Fruit fly (Drosophila melanogaster) whole organism: ENCODE data around the gene amrt.

Source experiments
- CG8478 ChIP-seq: fragments of >200 bp; optimal IDR thresholded peaks from 2 replicates; lab custom pipeline; 2018; ENCODE audit warnings: inconsistent platforms
- Dll ChIP-seq: fragments of >200 bp; optimal IDR thresholded peaks from 2 replicates; lab custom pipeline; 2017
- EcR ChIP-seq, 2 experiments: fragments of >200 bp; optimal IDR thresholded peaks; 2 replicates each; lab custom pipeline; 2017; ENCODE audit warnings: missing biosample characterization in 2 of 2, missing genetic modification characterization in 2 of 2, missing genetic modification reagents in 2 of 2
- pan ChIP-seq: fragments of >200 bp; optimal IDR thresholded peaks from 2 replicates; lab custom pipeline; 2017
- psq ChIP-seq: fragments of >200 bp; optimal IDR thresholded peaks from 2 replicates; lab custom pipeline; 2017
- usp ChIP-seq: fragments of >200 bp; optimal IDR thresholded peaks from 2 replicates; lab custom pipeline; 2017; ENCODE audit warnings: missing biosample characterization, missing genetic modification characterization, mixed read lengths

The amrt gene

dm6 chrX:13787282-13787850, 5.1 kb downstream of the amrt start:
- TF ChIP-seq usp (GFP tag; lab: Kevin White, UChicago) (no peak), EcR (GFP tag; optimal IDR thresholded peaks at IDR 0.05; lab: Kevin White, UChicago) (no peak), pan (lab: Kevin White, UChicago) (no peak), CG8478 (lab: Kevin White, UChicago) (no peak), psq (lab: Kevin White, UChicago) (no peak), Dll (lab: Kevin White, UChicago) (no peak)

dm6 chrX:13788973-13789682, 6.9 kb downstream of the amrt start:
- TF ChIP-seq EcR (GFP tag; optimal IDR thresholded peaks at IDR 0.05; lab: Kevin White, UChicago) (no peak), usp (GFP tag; lab: Kevin White, UChicago) (no peak), psq (lab: Kevin White, UChicago) (no peak), pan (lab: Kevin White, UChicago) (no peak), CG8478 (lab: Kevin White, UChicago) (no peak), Dll (lab: Kevin White, UChicago) (no peak)

DNA sequence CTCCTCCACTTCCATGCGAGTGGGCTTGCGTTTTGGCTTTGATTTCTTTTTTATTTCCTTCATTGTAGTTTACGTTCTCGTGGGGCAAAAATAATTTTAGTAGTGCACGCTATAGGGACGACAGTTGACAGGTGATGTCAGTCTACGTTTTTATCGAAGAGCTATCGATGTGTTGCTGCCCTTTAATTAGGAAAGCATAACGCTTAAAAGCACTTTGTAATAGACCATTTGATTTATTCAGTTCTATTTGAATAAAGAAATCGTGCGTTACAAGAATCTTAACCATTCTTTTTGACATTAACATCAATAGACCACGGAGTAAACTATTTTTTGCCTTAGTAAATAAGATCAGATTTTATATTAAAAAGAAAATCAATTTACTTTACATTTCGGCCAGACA, 8.8 kb downstream of the amrt start, which contains the start of gene CG10993:
Gene CG10993 (minus strand): TSS at position 101 of the 400 bp plus-strand sequence.
- TF ChIP-seq EcR (GFP tag; optimal IDR thresholded peaks at IDR 0.05; lab: Kevin White, UChicago) (no peak), pan (lab: Kevin White, UChicago) (no peak), psq (lab: Kevin White, UChicago) (no peak)

- TF ChIP-seq CG8478 (lab: Kevin White, UChicago) (no peak), Dll (lab: Kevin White, UChicago) (no peak), psq (lab: Kevin White, UChicago) (no peak), usp (GFP tag; lab: Kevin White, UChicago) (no peak), pan (lab: Kevin White, UChicago) (no peak), EcR (GFP tag; optimal IDR thresholded peaks at IDR 0.05; lab: Kevin White, UChicago) (no peak)
Measured at dm6 chrX:13792463-13792862, 10.2 kb downstream of the amrt start.

dm6 chrX:13797538-13797937, 15.3 kb downstream of the amrt start, which contains the start of gene CG10996:
TSS of gene CG10996 (minus strand) at chrX:13797638.
- TF ChIP-seq psq (lab: Kevin White, UChicago) = no peak
- TF ChIP-seq EcR (GFP tag; optimal IDR thresholded peaks at IDR 0.05; lab: Kevin White, UChicago) = no peak
- TF ChIP-seq Dll (lab: Kevin White, UChicago) = no peak
- TF ChIP-seq CG8478 (lab: Kevin White, UChicago) = no peak
- TF ChIP-seq usp (GFP tag; lab: Kevin White, UChicago) = no peak
- TF ChIP-seq pan (lab: Kevin White, UChicago) = no peak

DNA sequence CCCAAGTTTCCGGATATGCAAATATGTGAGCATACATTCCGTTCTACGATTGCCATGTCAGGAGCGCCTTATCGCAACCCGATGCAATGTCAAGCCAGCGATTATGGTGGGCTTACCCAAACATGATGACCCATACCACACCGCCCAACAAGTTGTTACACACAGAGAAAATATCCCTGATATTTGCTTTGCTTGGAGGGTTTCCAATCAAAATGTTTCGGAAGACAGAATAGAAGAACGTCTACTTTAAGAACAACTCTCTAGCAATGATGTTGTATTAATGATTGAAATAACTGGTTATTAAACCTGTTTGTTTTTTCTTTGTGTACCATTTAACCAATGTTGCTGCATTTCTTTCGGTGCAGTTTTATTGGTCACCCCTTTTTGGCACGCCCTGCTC, 18.4 kb downstream of the amrt start:
- TF ChIP-seq CG8478 (lab: Kevin White, UChicago) (no peak), psq (lab: Kevin White, UChicago) (no peak), usp (GFP tag; lab: Kevin White, UChicago) (no peak), pan (lab: Kevin White, UChicago) (no peak), Dll (lab: Kevin White, UChicago) (no peak), EcR (GFP tag; optimal IDR thresholded peaks at IDR 0.05; lab: Kevin White, UChicago) (no peak)

dm6 chrX:13804398-13804797, 22.1 kb downstream of the amrt start:
- TF ChIP-seq CG8478 (lab: Kevin White, UChicago) (no peak), Dll (lab: Kevin White, UChicago) (no peak), EcR (GFP tag; optimal IDR thresholded peaks at IDR 0.05; lab: Kevin White, UChicago) (no peak), pan (lab: Kevin White, UChicago) (no peak), psq (lab: Kevin White, UChicago) (no peak), usp (GFP tag; lab: Kevin White, UChicago) (no peak)

- TF ChIP-seq psq (lab: Kevin White, UChicago) (no peak), Dll (lab: Kevin White, UChicago) (no peak), usp (GFP tag; lab: Kevin White, UChicago) (no peak)
Measured at dm6 chrX:13805554-13805953, 23.3 kb downstream of the amrt start.

- no peak for TF ChIP-seq usp (GFP tag; lab: Kevin White, UChicago)
- no peak for TF ChIP-seq Dll (lab: Kevin White, UChicago)
- TF ChIP-seq pan (lab: Kevin White, UChicago) = no peak
- TF ChIP-seq psq (lab: Kevin White, UChicago) = no peak
- no peak for TF ChIP-seq CG8478 (lab: Kevin White, UChicago)
- TF ChIP-seq EcR (GFP tag; optimal IDR thresholded peaks at IDR 0.05; lab: Kevin White, UChicago) = no peak
Measured at dm6 chrX:13811480-13811879, 29.2 kb downstream of the amrt start, which contains the start of gene CG11095. TSS of gene CG11095 (plus strand) at chrX:13811684.

dm6 chrX:13814058-13814457, 31.8 kb downstream of the amrt start:
- TF ChIP-seq CG8478 (lab: Kevin White, UChicago) = no peak
- TF ChIP-seq Dll (lab: Kevin White, UChicago) = no peak
- no peak for TF ChIP-seq EcR (GFP tag; optimal IDR thresholded peaks at IDR 0.05; lab: Kevin White, UChicago)
- TF ChIP-seq pan (lab: Kevin White, UChicago) = no peak
- TF ChIP-seq usp (GFP tag; lab: Kevin White, UChicago) = no peak
- no peak for TF ChIP-seq psq (lab: Kevin White, UChicago)

dm6 chrX:13815526-13816173, 33.4 kb downstream of the amrt start:
- TF ChIP-seq usp (GFP tag; lab: Kevin White, UChicago) (no peak), EcR (GFP tag; optimal IDR thresholded peaks at IDR 0.05; lab: Kevin White, UChicago) (no peak), psq (lab: Kevin White, UChicago) (no peak), Dll (lab: Kevin White, UChicago) (no peak), pan (lab: Kevin White, UChicago) (no peak), CG8478 (lab: Kevin White, UChicago) (no peak)
